Worm (Caenorhabditis elegans): ENCODE data around the gene C01G6.2.

The C01G6.2 gene

ce11 chrII:9268983-9269382, 2.1 kb downstream of the C01G6.2 start:
- TF ChIP-seq mbf-1 (tag; optimal IDR thresholded peaks at IDR 0.05) (no peak), dmd-4 (tag; optimal IDR thresholded peaks at IDR 0.05) (no peak), sma-9 (GFP tag; optimal IDR thresholded peaks at IDR 0.05) (no peak), sma-9 (tag; optimal IDR thresholded peaks at IDR 0.05) (no peak), zag-1 (tag; optimal IDR thresholded peaks at IDR 0.05) (no peak), gmeb-1 (tag; optimal IDR thresholded peaks at IDR 0.05) (no peak), nhr-21 (tag; optimal IDR thresholded peaks at IDR 0.05) (no peak), nhr-12 (tag; optimal IDR thresholded peaks at IDR 0.05) (no peak), R02D3.7 (tag; optimal IDR thresholded peaks at IDR 0.05) (no peak), sma-3 (GFP tag; optimal IDR thresholded peaks at IDR 0.05) (no peak), nhr-23 (tag; optimal IDR thresholded peaks at IDR 0.05) (no peak), elt-1 (tag; optimal IDR thresholded peaks at IDR 0.05) (no peak), lin-13 (GFP tag; optimal IDR thresholded peaks at IDR 0.05) (no peak), ztf-1 (GFP tag; conservative IDR thresholded peaks at IDR 0.05) (no peak), unc-55 (GFP tag; optimal IDR thresholded peaks at IDR 0.05) (no peak)

ce11 chrII:9269588-9269987, 2.7 kb downstream of the C01G6.2 start, which contains the start of gene C01G6.3:
C01G6.3 (plus strand) TSS chrII:9269888.
- TF ChIP-seq ztf-11 (tag; optimal IDR thresholded peaks at IDR 0.05) = no peak
- no peak for TF ChIP-seq ceh-16 (tag; optimal IDR thresholded peaks at IDR 0.05)
- no peak for TF ChIP-seq elt-3 (tag; optimal IDR thresholded peaks at IDR 0.05)
- TF ChIP-seq Y55F3AM.14 (GFP tag; optimal IDR thresholded peaks at IDR 0.05) = no peak
- TF ChIP-seq nhr-237 (tag; optimal IDR thresholded peaks at IDR 0.05) = no peak
- TF ChIP-seq lin-13 (GFP tag; optimal IDR thresholded peaks at IDR 0.05) = no peak
- TF ChIP-seq R02D3.7 (tag; optimal IDR thresholded peaks at IDR 0.05) = no peak
- no peak for TF ChIP-seq lin-11 (tag; optimal IDR thresholded peaks at IDR 0.05)
- TF ChIP-seq nhr-25 (tag; optimal IDR thresholded peaks at IDR 0.05) = no peak
- TF ChIP-seq nhr-11 (tag; optimal IDR thresholded peaks at IDR 0.05) = no peak
- TF ChIP-seq skn-1 (tag; optimal IDR thresholded peaks at IDR 0.05) = no peak
- no peak for TF ChIP-seq sma-9 (GFP tag; optimal IDR thresholded peaks at IDR 0.05)
- TF ChIP-seq sma-9 (tag; optimal IDR thresholded peaks at IDR 0.05) = no peak

DNA sequence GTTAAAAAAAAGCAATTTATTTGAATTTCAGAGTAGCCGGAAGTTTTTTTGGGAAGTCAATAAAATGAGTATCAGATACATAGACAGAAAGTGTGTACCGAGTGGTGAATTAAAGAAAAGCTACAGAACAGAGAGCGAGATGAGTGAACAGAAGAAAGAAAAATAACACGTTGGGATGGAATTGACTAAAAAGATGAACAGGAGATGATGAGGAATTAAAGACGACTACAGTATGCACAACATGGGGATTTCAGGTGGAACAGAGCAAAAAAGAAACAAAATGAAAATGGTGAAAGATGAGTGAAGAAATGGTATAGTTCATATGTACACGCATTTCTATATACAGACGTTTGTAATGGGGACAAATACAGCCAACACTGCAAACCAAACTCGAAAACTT, 4.4 kb downstream of the C01G6.2 start:
- TF ChIP-seq mbf-1 (tag; optimal IDR thresholded peaks at IDR 0.05) (no peak), ama-1 (optimal IDR thresholded peaks at IDR 0.05) (no peak), Y55F3AM.14 (GFP tag; optimal IDR thresholded peaks at IDR 0.05) (no peak), dmd-4 (tag; optimal IDR thresholded peaks at IDR 0.05) (no peak), sem-4 (tag; optimal IDR thresholded peaks at IDR 0.05) (no peak)

- TF ChIP-seq nhr-12 (tag; optimal IDR thresholded peaks at IDR 0.05) (no peak), unc-55 (GFP tag; optimal IDR thresholded peaks at IDR 0.05) (no peak), crh-2 (tag; optimal IDR thresholded peaks at IDR 0.05) (no peak), nhr-129 (tag; optimal IDR thresholded peaks at IDR 0.05) (no peak), sem-4 (tag; optimal IDR thresholded peaks at IDR 0.05) (no peak), lin-39 (tag; optimal IDR thresholded peaks at IDR 0.05) (no peak), unc-39 (tag; optimal IDR thresholded peaks at IDR 0.05) (no peak), lin-11 (tag; optimal IDR thresholded peaks at IDR 0.05) (no peak), aly-2 (tag; optimal IDR thresholded peaks at IDR 0.05) (no peak), nhr-25 (tag; optimal IDR thresholded peaks at IDR 0.05) (no peak), nhr-237 (tag; optimal IDR thresholded peaks at IDR 0.05) (no peak)
Observed at ce11 chrII:9272942-9273341, 6.1 kb downstream of the C01G6.2 start, which contains the start of gene C01G6.4. C01G6.4 (minus strand) TSS chrII:9273042.

DNA sequence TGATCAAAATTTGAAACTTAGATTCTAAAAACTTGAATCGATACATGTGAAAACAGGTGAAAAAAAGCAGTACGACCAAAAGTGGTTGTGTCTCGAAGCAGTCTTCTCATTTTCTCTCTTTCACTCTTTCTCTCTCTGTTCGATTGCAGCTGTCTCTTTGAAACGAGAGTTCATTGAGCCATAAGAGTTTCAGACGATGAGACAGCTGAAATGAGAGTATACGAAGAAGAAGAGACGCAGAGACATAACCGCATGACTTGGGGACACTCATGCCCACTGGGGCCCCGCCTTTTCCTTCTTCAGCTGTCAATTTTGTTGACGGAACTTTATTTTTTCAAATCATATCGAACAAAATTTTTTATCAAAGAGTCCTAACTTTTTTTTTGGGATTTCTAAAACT, 7.1 kb downstream of the C01G6.2 start:
- TF ChIP-seq crh-2 (tag; optimal IDR thresholded peaks at IDR 0.05) (peak; percentile 92), lin-13 (GFP tag; optimal IDR thresholded peaks at IDR 0.05) (peak; percentile 63), sem-4 (tag; optimal IDR thresholded peaks at IDR 0.05) (peak; percentile 7), R02D3.7 (tag; optimal IDR thresholded peaks at IDR 0.05) (no peak), elt-3 (tag; optimal IDR thresholded peaks at IDR 0.05) (no peak), ama-1 (optimal IDR thresholded peaks at IDR 0.05) (peak; percentile 82), egl-27 (tag; optimal IDR thresholded peaks at IDR 0.05) (peak; percentile 79), nhr-129 (tag; optimal IDR thresholded peaks at IDR 0.05) (peak; percentile 89), sma-3 (GFP tag; optimal IDR thresholded peaks at IDR 0.05) (peak; percentile 77), nhr-23 (tag; optimal IDR thresholded peaks at IDR 0.05) (no peak), nhr-25 (tag; optimal IDR thresholded peaks at IDR 0.05) (peak; percentile 90), unc-39 (tag; optimal IDR thresholded peaks at IDR 0.05) (no peak), Y55F3AM.14 (GFP tag; optimal IDR thresholded peaks at IDR 0.05) (peak; percentile 6), fos-1 (tag; optimal IDR thresholded peaks at IDR 0.05) (peak; percentile 95), nhr-11 (tag; optimal IDR thresholded peaks at IDR 0.05) (no peak), ztf-1 (GFP tag; conservative IDR thresholded peaks at IDR 0.05) (no peak), sma-9 (GFP tag; optimal IDR thresholded peaks at IDR 0.05) (peak; percentile 90), sma-9 (tag; optimal IDR thresholded peaks at IDR 0.05) (no peak), nhr-6 (tag; optimal IDR thresholded peaks at IDR 0.05) (peak; percentile 81), unc-55 (GFP tag; optimal IDR thresholded peaks at IDR 0.05) (peak; percentile 74), alr-1 (tag; optimal IDR thresholded peaks at IDR 0.05) (no peak), lsy-2 (tag; optimal IDR thresholded peaks at IDR 0.05) (peak; percentile 63 to 90), skn-1 (tag; optimal IDR thresholded peaks at IDR 0.05) (no peak), nhr-21 (tag; optimal IDR thresholded peaks at IDR 0.05) (peak; percentile 70), mdl-1 (tag; optimal IDR thresholded peaks at IDR 0.05) (peak; percentile 67 to 89), gmeb-1 (tag; optimal IDR thresholded peaks at IDR 0.05) (peak; percentile 73), lin-11 (tag; optimal IDR thresholded peaks at IDR 0.05) (peak; percentile 62), mab-5 (tag; optimal IDR thresholded peaks at IDR 0.05) (peak; percentile 83), ztf-4 (tag; optimal IDR thresholded peaks at IDR 0.05) (peak; percentile 73), blmp-1 (tag; optimal IDR thresholded peaks at IDR 0.05; ENCODE audit: insufficient read depth) (peak; percentile 62), snpc-4 (tag; optimal IDR thresholded peaks at IDR 0.05) (peak; percentile 66), F13H6.1 (tag; optimal IDR thresholded peaks at IDR 0.05) (peak; percentile 89)
